Fruit fly (Drosophila melanogaster) whole organism, pupa: ENCODE results near the gene CG14969.

ENCODE experiments used
- CG10348 ChIP-seq: fragments of 200-800 bp; sonication (Bioruptor generic); IDR thresholded peaks from 2 replicates; pipeline ENCODE4 v1.3.6; 2022; ENCODE audit warnings: missing biosample characterization, missing genetic modification characterization
- CG12605 ChIP-seq: fragments of 200-800 bp; sonication (Bioruptor generic); IDR thresholded peaks from 2 replicates; pipeline ENCODE4 v1.3.6; 2022; ENCODE audit warnings: missing biosample characterization, missing genetic modification characterization
- CG13204 ChIP-seq: fragments of 200-800 bp; sonication (Bioruptor generic); optimal IDR thresholded peaks from 2 replicates; lab custom pipeline; 2018; ENCODE audit warnings: missing biosample characterization, mild to moderate bottlenecking, missing genetic modification characterization, moderate library complexity
- CG14655 ChIP-seq: fragments of 200-800 bp; sonication (Bioruptor generic); optimal IDR thresholded peaks from 3 replicates; lab custom pipeline; 2017; ENCODE audit warnings: mild to moderate bottlenecking, missing biosample characterization, missing genetic modification reagents, missing genetic modification characterization
- CG15710 ChIP-seq: fragments of 200-800 bp; sonication (Bioruptor generic); optimal IDR thresholded peaks from 2 replicates; lab custom pipeline; 2018; ENCODE audit warnings: missing biosample characterization, mild to moderate bottlenecking, missing genetic modification characterization, moderate library complexity
- CG17806 ChIP-seq: fragments of 200-800 bp; sonication (Bioruptor generic); optimal IDR thresholded peaks from 2 replicates; lab custom pipeline; 2018; ENCODE audit warnings: missing biosample characterization, mild to moderate bottlenecking, missing genetic modification characterization, moderate library complexity
- CG32121 ChIP-seq: fragments of 200-800 bp; sonication (Bioruptor generic); IDR thresholded peaks from 2 replicates; pipeline ENCODE4 v1.3.6; 2022; ENCODE audit warnings: missing biosample characterization, missing genetic modification characterization
- CG34367 ChIP-seq: fragments of 200-800 bp; sonication (Bioruptor generic); optimal IDR thresholded peaks from 2 replicates; lab custom pipeline; 2018; ENCODE audit warnings: missing biosample characterization, mild to moderate bottlenecking, missing genetic modification characterization
- CG4496 ChIP-seq: fragments of 200-800 bp; sonication (Bioruptor generic); IDR thresholded peaks from 3 replicates; pipeline ENCODE4 v1.3.6; 2022; ENCODE audit warnings: missing biosample characterization, missing genetic modification characterization
- CG8159 ChIP-seq: fragments of 200-800 bp; sonication (Bioruptor generic); optimal IDR thresholded peaks from 3 replicates; lab custom pipeline; 2018; ENCODE audit warnings: missing biosample characterization, mild to moderate bottlenecking, missing genetic modification characterization, moderate library complexity
- CG8301 ChIP-seq: fragments of 200-800 bp; sonication (Bioruptor generic); optimal IDR thresholded peaks from 2 replicates; lab custom pipeline; 2018; ENCODE audit warnings: missing biosample characterization, mild to moderate bottlenecking, missing genetic modification characterization
- CG9948 ChIP-seq: fragments of 200-800 bp; sonication (Bioruptor generic); optimal IDR thresholded peaks from 2 replicates; lab custom pipeline; 2018; ENCODE audit warnings: missing biosample characterization, mild to moderate bottlenecking, missing genetic modification characterization, moderate library complexity
- D1 ChIP-seq: fragments of 200-800 bp; sonication (Bioruptor generic); optimal IDR thresholded peaks from 2 replicates; lab custom pipeline; 2018; ENCODE audit warnings: missing biosample characterization, mild to moderate bottlenecking, missing genetic modification characterization, moderate library complexity
- EcR ChIP-seq: fragments of 200-800 bp; sonication (Bioruptor generic); optimal IDR thresholded peaks from 3 replicates; lab custom pipeline; 2019; ENCODE audit warnings: missing biosample characterization, missing genetic modification characterization, mild to moderate bottlenecking, moderate library complexity, missing genetic modification reagents
- Ets98B ChIP-seq: fragments of 200-800 bp; sonication (Bioruptor generic); IDR thresholded peaks from 2 replicates; pipeline ENCODE4 v1.3.6; 2022; ENCODE audit warnings: missing biosample characterization, missing genetic modification characterization
- Pif1A ChIP-seq: fragments of 200-800 bp; sonication (Bioruptor generic); optimal IDR thresholded peaks from 3 replicates; lab custom pipeline; 2016; ENCODE audit warnings: missing biosample characterization, missing genetic modification characterization
- Pif1B ChIP-seq: fragments of 200-800 bp; sonication (Bioruptor generic); optimal IDR thresholded peaks from 3 replicates; lab custom pipeline; 2016; ENCODE audit warnings: missing biosample characterization, missing genetic modification characterization
- Snoo ChIP-seq: fragments of 200-800 bp; sonication (Bioruptor generic); optimal IDR thresholded peaks from 3 replicates; lab custom pipeline; 2017; ENCODE audit warnings: missing biosample characterization, mild to moderate bottlenecking, missing genetic modification characterization, inconsistent platforms
- fd96Ca ChIP-seq: fragments of 200-800 bp; sonication (Bioruptor generic); IDR thresholded peaks from 3 replicates; pipeline ENCODE4 v1.3.6; 2022; ENCODE audit warnings: missing biosample characterization, missing genetic modification characterization
- gl ChIP-seq: fragments of 200-800 bp; sonication (Bioruptor generic); optimal IDR thresholded peaks from 2 replicates; lab custom pipeline; 2018; ENCODE audit warnings: missing biosample characterization, mild to moderate bottlenecking, missing genetic modification characterization
- rn ChIP-seq: fragments of 200-800 bp; sonication (Bioruptor generic); IDR thresholded peaks from 2 replicates; pipeline ENCODE4 v1.3.6; 2022; ENCODE audit warnings: missing biosample characterization, missing genetic modification characterization

CG14969 gene

DNA sequence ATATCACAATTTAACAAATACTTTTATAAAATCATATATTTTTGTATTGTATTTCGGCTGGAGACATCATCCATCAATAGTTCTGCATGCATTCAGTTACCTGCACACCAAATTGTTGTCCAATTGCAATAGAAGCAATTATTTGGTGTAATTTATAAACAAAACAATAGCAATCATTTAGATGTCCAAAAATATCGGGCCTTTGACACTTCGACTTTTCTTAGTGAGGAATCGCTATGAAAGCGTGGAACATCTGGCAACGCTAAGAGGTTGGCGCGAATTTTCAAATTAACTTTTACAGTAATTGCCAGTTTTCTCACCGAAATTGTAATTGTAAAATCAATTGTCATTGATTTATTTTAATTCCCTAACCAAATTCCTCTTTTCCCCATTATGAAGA is at the start of gene CG14969:
CG14969 (minus strand) TSS at position 195 of the 400 bp plus-strand sequence.
- TF ChIP-seq CG14655 (GFP tag; lab: Kevin White, UChicago) (no peak), fd96Ca (GFP tag; lab: Robert Waterston, UW) (no peak), CG17806 (tag; lab: Kevin White, UChicago) (no peak), CG32121 (GFP tag; lab: Robert Waterston, UW) (no peak), Ets98B (GFP tag; lab: Robert Waterston, UW) (no peak), D1 (tag; lab: Kevin White, UChicago) (no peak), CG15710 (tag; lab: Kevin White, UChicago) (no peak), CG12605 (GFP tag; lab: Robert Waterston, UW) (no peak), Pif1A (GFP tag; lab: Kevin White, UChicago) (no peak), EcR (GFP tag; lab: Kevin White, UChicago) (no peak), CG8159 (tag; lab: Kevin White, UChicago) (no peak), CG13204 (no peak), CG10348 (GFP tag; lab: Robert Waterston, UW) (no peak)

DNA sequence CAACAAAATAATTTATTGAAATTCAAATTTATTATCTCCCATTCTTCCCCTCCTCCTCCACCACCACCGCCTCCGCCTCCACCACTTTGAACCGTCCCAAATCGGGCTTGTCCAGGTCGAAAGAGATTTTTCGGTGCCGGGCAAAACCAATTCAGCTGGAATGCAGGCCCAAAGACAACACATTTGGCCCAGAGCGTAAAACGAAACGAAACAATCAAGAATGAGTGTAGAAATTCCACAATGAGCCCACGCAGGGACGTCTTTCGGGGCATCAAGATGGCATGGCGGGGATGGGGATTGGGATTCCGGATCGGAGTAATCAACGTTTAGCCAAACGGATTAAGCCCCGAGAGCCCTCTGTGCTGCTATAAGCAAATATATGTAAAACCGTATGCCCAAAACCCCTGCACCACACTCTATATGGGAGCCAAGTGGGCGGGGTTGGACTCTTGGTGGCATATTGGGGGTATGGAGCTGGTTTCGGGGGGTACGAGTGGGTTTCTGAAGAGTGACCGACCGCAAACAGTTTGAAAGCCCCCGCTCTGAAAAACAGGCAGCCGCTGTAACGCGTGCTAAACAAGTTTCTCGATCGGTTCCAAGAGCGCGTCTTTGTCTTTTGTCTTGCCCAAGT is 49.3 kb upstream of the CG14969 start:
- no peak for TF ChIP-seq gl
- TF ChIP-seq Pif1B: no peak
- TF ChIP-seq CG8301: no peak
- peak; percentile 28; the same call in 1 of the 2 replicates for TF ChIP-seq CG12605 (GFP tag; lab: Robert Waterston, UW)
- no peak for TF ChIP-seq fd96Ca (GFP tag; lab: Robert Waterston, UW)
- no peak for TF ChIP-seq CG4496 (GFP tag; lab: Robert Waterston, UW)
- peak; percentile 58 for TF ChIP-seq CG13204
- TF ChIP-seq rn (GFP tag; lab: Robert Waterston, UW): no peak
- no peak for TF ChIP-seq CG17806 (tag; lab: Kevin White, UChicago)
- TF ChIP-seq CG32121 (GFP tag; lab: Robert Waterston, UW): no peak
- TF ChIP-seq Ets98B (GFP tag; lab: Robert Waterston, UW): no peak
- TF ChIP-seq CG34367 (tag; lab: Kevin White, UChicago): no peak
- no peak for TF ChIP-seq Pif1A (GFP tag; lab: Kevin White, UChicago)
- peak; percentile 87 for TF ChIP-seq EcR (GFP tag; lab: Kevin White, UChicago)
- TF ChIP-seq Snoo (tag; lab: Kevin White, UChicago): no peak

- TF ChIP-seq CG10348 (GFP tag; lab: Robert Waterston, UW): 0 out of 2 replicates have a peak, but pooled peaks have one; percentile 33
- TF ChIP-seq CG14655 (GFP tag; lab: Kevin White, UChicago): peak; percentile 65
- peak; percentile 72 for TF ChIP-seq Ets98B (GFP tag; lab: Robert Waterston, UW)
- TF ChIP-seq CG4496 (GFP tag; lab: Robert Waterston, UW): peak; percentile 83
- peak; percentile 11 for TF ChIP-seq Pif1B
- peak; percentile 58 for TF ChIP-seq CG9948 (tag; lab: Kevin White, UChicago)
- peak; percentile 34 for TF ChIP-seq Pif1A (GFP tag; lab: Kevin White, UChicago)
- peak; percentile 70 for TF ChIP-seq CG12605 (GFP tag; lab: Robert Waterston, UW)
- TF ChIP-seq CG32121 (GFP tag; lab: Robert Waterston, UW): peak; percentile 56
- no peak for TF ChIP-seq CG13204
- TF ChIP-seq CG17806 (tag; lab: Kevin White, UChicago): peak; percentile 57
- peak; percentile 69 for TF ChIP-seq CG8159 (tag; lab: Kevin White, UChicago)
- no peak for TF ChIP-seq D1 (tag; lab: Kevin White, UChicago)
- TF ChIP-seq fd96Ca (GFP tag; lab: Robert Waterston, UW): peak; percentile 44; the same call in 2 of the 3 replicates
- TF ChIP-seq CG8301: peak; percentile 79
- no peak for TF ChIP-seq EcR (GFP tag; lab: Kevin White, UChicago)
- TF ChIP-seq gl: no peak
- TF ChIP-seq rn (GFP tag; lab: Robert Waterston, UW): no peak
- peak; percentile 54 for TF ChIP-seq CG15710 (tag; lab: Kevin White, UChicago)
- TF ChIP-seq CG34367 (tag; lab: Kevin White, UChicago): peak; percentile 45
- no peak for TF ChIP-seq Snoo (tag; lab: Kevin White, UChicago)
- TF ChIP-seq, all 21 proteins: peak for 15
Measured at dm6 chr3L:3382489-3382879, 47.7 kb upstream of the CG14969 start.

DNA sequence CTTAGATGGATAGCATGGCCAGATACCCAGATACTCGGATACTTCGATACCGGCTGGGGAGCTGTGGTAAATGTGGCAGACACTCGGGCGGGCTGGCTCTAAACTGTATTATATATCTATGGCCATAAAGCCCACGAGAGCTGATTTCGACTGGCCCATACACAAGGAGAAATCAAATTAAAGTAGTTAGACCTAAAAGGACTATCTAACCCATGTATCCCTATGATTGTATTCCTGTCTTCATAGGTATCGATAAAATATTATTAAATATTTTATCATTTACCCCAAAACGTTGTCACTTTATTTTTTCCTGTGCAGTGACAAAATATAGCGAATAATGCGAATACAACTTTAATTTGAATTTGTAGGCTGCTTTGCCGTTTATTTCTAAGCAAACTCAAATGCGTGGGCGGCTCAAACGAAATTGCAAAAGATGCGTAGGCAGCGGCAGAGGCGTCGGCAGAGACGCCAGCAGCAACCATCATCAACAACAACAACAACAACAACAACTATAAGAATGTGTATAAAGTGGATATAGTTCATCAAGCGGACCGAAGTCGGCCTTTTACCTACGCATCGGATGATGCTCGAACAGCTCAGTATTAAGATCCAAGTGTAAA is 47.2 kb upstream of the CG14969 start:
- peak; percentile 69 for TF ChIP-seq Ets98B (GFP tag; lab: Robert Waterston, UW)
- TF ChIP-seq CG32121 (GFP tag; lab: Robert Waterston, UW): peak; percentile 71
- TF ChIP-seq CG15710 (tag; lab: Kevin White, UChicago): no peak
- 0 out of 2 replicates have a peak, but pooled peaks have one; percentile 31 for TF ChIP-seq CG10348 (GFP tag; lab: Robert Waterston, UW)
- no peak for TF ChIP-seq CG34367 (tag; lab: Kevin White, UChicago)
- peak; percentile 74 for TF ChIP-seq CG4496 (GFP tag; lab: Robert Waterston, UW)
- 0 out of 2 replicates have a peak, but pooled peaks have one; percentile 52 for TF ChIP-seq CG12605 (GFP tag; lab: Robert Waterston, UW)
- TF ChIP-seq Snoo (tag; lab: Kevin White, UChicago): no peak
- TF ChIP-seq rn (GFP tag; lab: Robert Waterston, UW): peak; percentile 41; the same call in 1 of the 2 replicates
- TF ChIP-seq CG8301: peak; percentile 30
- peak; percentile 13 for TF ChIP-seq CG14655 (GFP tag; lab: Kevin White, UChicago)
